Fruit fly (Drosophila melanogaster): ENCODE results near the gene Rat1.

DNA sequence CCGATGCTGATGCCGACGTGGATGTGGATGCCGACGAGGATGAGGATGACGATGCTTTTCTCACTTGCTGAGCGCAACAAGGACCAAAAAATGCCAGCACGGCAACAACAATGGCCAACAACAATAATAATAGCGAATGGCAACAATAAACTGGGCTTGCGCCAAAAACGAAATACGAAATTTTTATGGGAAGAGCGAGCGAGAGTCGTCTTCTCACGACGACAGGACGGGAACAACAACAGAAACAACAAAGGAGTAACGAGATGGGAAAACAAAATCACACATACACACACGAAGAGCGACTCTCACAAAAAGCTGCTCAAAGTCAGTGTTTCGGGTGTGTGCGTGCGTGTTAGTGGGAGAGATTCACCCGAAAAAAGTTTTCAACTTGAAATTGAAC, 33.9 kb upstream of the Rat1 start:
- TF ChIP-seq ac (GFP tag; optimal IDR thresholded peaks at IDR 0.05) (no peak), CG9215 (GFP tag; IDR thresholded peaks at IDR 0.05) (no peak), h (optimal IDR thresholded peaks at IDR 0.05) (no peak), CG10209 (GFP tag; optimal IDR thresholded peaks at IDR 0.05) (no peak), CG18262 (tag; optimal IDR thresholded peaks at IDR 0.05) (no peak), Dll (GFP tag; IDR thresholded peaks at IDR 0.05; ENCODE audit: partially characterized antibody) (no peak), corto (GFP tag; optimal IDR thresholded peaks at IDR 0.05) (no peak), peb (GFP tag; IDR thresholded peaks at IDR 0.05) (no peak), CG8478 (optimal IDR thresholded peaks at IDR 0.05) (no peak)
